Worm (Caenorhabditis elegans) whole organism, L4 larva: ENCODE results near the gene VC5.2.
A peak's percentile ranks its signal among the peaks of the same experiment; 100 is the strongest.

Experiments used
- D1046.2 ChIP-seq: fragments of 200-800 bp; sonication (Bioruptor generic); IDR thresholded peaks from 2 replicates; pipeline ENCODE4 v1.3.6; 2022; ENCODE audit warnings: missing genetic modification characterization, missing compliant biosample characterization
- F44E2.7 ChIP-seq: fragments of 200-800 bp; sonication (Bioruptor generic); IDR thresholded peaks from 2 replicates; pipeline ENCODE4 v2.1.2; 2022; ENCODE audit warnings: missing genetic modification characterization, missing compliant biosample characterization
- R02D3.7 ChIP-seq: fragments of 150-350 bp; sonication (generic microtip); optimal IDR thresholded peaks from 3 replicates; lab custom pipeline; 2014; ENCODE audit warnings: missing biosample characterization, missing genetic modification characterization
- T20F7.1 ChIP-seq: fragments of 200-800 bp; sonication (Bioruptor generic); optimal IDR thresholded peaks from 2 replicates; lab custom pipeline; 2018; ENCODE audit warnings: mild to moderate bottlenecking, missing genetic modification characterization, missing compliant biosample characterization
- T26A8.4 ChIP-seq: fragments of 200-800 bp; sonication (Bioruptor generic); IDR thresholded peaks from 2 replicates; pipeline ENCODE4 v1.3.6; 2022; ENCODE audit warnings: missing genetic modification characterization, missing compliant biosample characterization
- Y105C5A.15 ChIP-seq: fragments of 200-800 bp; sonication (Bioruptor generic); IDR thresholded peaks from 2 replicates; pipeline ENCODE4 v1.3.6; 2022; ENCODE audit warnings: missing genetic modification characterization, missing compliant biosample characterization
- Y75B8A.6 ChIP-seq: fragments of 200-800 bp; sonication (Bioruptor generic); IDR thresholded peaks from 2 replicates; pipeline ENCODE4 v1.3.6; 2022; ENCODE audit warnings: missing genetic modification reagents, missing genetic modification characterization, missing compliant biosample characterization
- ZK546.5 ChIP-seq, 2 experiments: sonication (generic microtip); optimal IDR thresholded peaks; 2 replicates each; lab custom pipeline; 2017; ENCODE audit warnings: missing biosample characterization in 2 of 2, missing genetic modification characterization in 2 of 2
- arid-1 ChIP-seq: fragments of 200-800 bp; sonication (Bioruptor generic); conservative IDR thresholded peaks from 2 replicates; pipeline ENCODE4 v1.3.6; 2022; ENCODE audit warnings: missing genetic modification reagents, missing genetic modification characterization, missing compliant biosample characterization
- ceh-20 ChIP-seq: fragments of 200-800 bp; sonication (Bioruptor generic); IDR thresholded peaks from 2 replicates; pipeline ENCODE4 v1.3.6; 2022; ENCODE audit warnings: missing genetic modification reagents, missing genetic modification characterization, missing compliant biosample characterization
- ceh-62 ChIP-seq: sonication (generic microtip); optimal IDR thresholded peaks from 2 replicates; lab custom pipeline; 2017; ENCODE audit warnings: missing biosample characterization, missing genetic modification characterization
- ces-1 ChIP-seq: fragments of 150-350 bp; sonication (generic microtip); optimal IDR thresholded peaks from 4 replicates; lab custom pipeline; 2014; ENCODE audit warnings: missing biosample characterization, missing genetic modification reagents, missing genetic modification characterization
- cey-2 ChIP-seq: sonication (generic microtip); optimal IDR thresholded peaks from 3 replicates; lab custom pipeline; 2017; ENCODE audit warnings: missing genetic modification characterization, mild to moderate bottlenecking, missing compliant biosample characterization, antibody characterized with exemption, borderline replicate concordance; ENCODE audit not compliant: insufficient read depth
- ctbp-1 ChIP-seq: fragments of 200-800 bp; sonication (Bioruptor generic); IDR thresholded peaks from 2 replicates; pipeline ENCODE4 v1.3.6; 2022; ENCODE audit warnings: missing genetic modification reagents, missing genetic modification characterization, missing compliant biosample characterization
- daf-19 ChIP-seq: fragments of 200-800 bp; sonication (Bioruptor generic); conservative IDR thresholded peaks from 2 replicates; pipeline ENCODE4 v1.3.6; 2022; ENCODE audit warnings: missing genetic modification characterization, missing compliant biosample characterization
- daf-8 ChIP-seq: fragments of 200-800 bp; sonication (Bioruptor generic); IDR thresholded peaks from 2 replicates; pipeline ENCODE4 v1.3.6; 2022; ENCODE audit warnings: missing genetic modification characterization, missing compliant biosample characterization
- dmd-6 ChIP-seq: fragments of 200-800 bp; sonication (Bioruptor generic); IDR thresholded peaks from 2 replicates; pipeline ENCODE4 v1.3.6; 2022; ENCODE audit warnings: missing genetic modification reagents, missing genetic modification characterization, missing compliant biosample characterization
- dmd-8 ChIP-seq: fragments of 200-800 bp; sonication (Bioruptor generic); IDR thresholded peaks from 2 replicates; pipeline ENCODE4 v1.3.6; 2022; ENCODE audit warnings: missing genetic modification characterization, missing compliant biosample characterization
- duxl-1 ChIP-seq: sonication (generic microtip); optimal IDR thresholded peaks from 2 replicates; lab custom pipeline; 2016; ENCODE audit warnings: mild to moderate bottlenecking, missing genetic modification characterization, moderate library complexity, missing compliant biosample characterization; ENCODE audit not compliant: poor library complexity
- dve-1 ChIP-seq: sonication (generic microtip); optimal IDR thresholded peaks from 2 replicates; lab custom pipeline; 2017; ENCODE audit warnings: antibody characterized with exemption, mild to moderate bottlenecking, missing genetic modification characterization, missing compliant biosample characterization; ENCODE audit not compliant: insufficient read depth
- egl-27 ChIP-seq: sonication (generic microtip); optimal IDR thresholded peaks from 3 replicates; lab custom pipeline; 2017; ENCODE audit warnings: missing biosample characterization, missing genetic modification reagents, missing genetic modification characterization
- fkh-10 ChIP-seq: fragments of 150-350 bp; optimal IDR thresholded peaks from 2 replicates; lab custom pipeline; 2014; ENCODE audit warnings: missing biosample characterization, missing genetic modification reagents, missing genetic modification characterization
- fos-1 ChIP-seq: fragments of 150-350 bp; optimal IDR thresholded peaks from 2 replicates; lab custom pipeline; 2014; ENCODE audit warnings: missing biosample characterization, missing genetic modification characterization
- hlh-11 ChIP-seq: fragments of 200-800 bp; sonication (Bioruptor generic); optimal IDR thresholded peaks from 2 replicates; lab custom pipeline; 2018; ENCODE audit warnings: mild to moderate bottlenecking, missing genetic modification characterization, missing compliant biosample characterization
- hmg-1.1 ChIP-seq: fragments of 200-800 bp; sonication (Bioruptor generic); IDR thresholded peaks from 2 replicates; pipeline ENCODE4 v1.3.6; 2022; ENCODE audit warnings: missing genetic modification reagents, missing genetic modification characterization, missing compliant biosample characterization
- lim-7 ChIP-seq: fragments of 200-800 bp; sonication (Bioruptor generic); IDR thresholded peaks from 2 replicates; pipeline ENCODE4 v1.3.6; 2022; ENCODE audit warnings: missing genetic modification characterization, missing compliant biosample characterization
- lin-15B ChIP-seq: fragments of 150-350 bp; sonication (generic microtip); optimal IDR thresholded peaks from 3 replicates; lab custom pipeline; 2014; ENCODE audit warnings: missing biosample characterization, missing genetic modification characterization
- lin-29 ChIP-seq: fragments of 200-800 bp; sonication (Bioruptor generic); IDR thresholded peaks from 2 replicates; pipeline ENCODE4 v1.3.6; 2022; ENCODE audit warnings: missing genetic modification reagents, missing genetic modification characterization, missing compliant biosample characterization
- madf-5 ChIP-seq, 2 experiments: fragments of 200-800 bp; sonication (Bioruptor generic); IDR thresholded peaks; 2 replicates each; pipeline ENCODE4 v1.3.6; 2022; ENCODE audit warnings: missing compliant biosample characterization in 2 of 2, missing genetic modification characterization in 2 of 2
- madf-9 ChIP-seq: fragments of 200-800 bp; sonication (Bioruptor generic); conservative IDR thresholded peaks from 2 replicates; pipeline ENCODE4 v1.3.6; 2022; ENCODE audit warnings: missing genetic modification reagents, missing genetic modification characterization, missing compliant biosample characterization
- mdl-1 ChIP-seq, 2 experiments: fragments of 150-350 bp in 1 of 2; sonication (generic microtip) in 1 of 2; optimal IDR thresholded peaks; 2 replicates each; lab custom pipeline; 2014 to 2017; ENCODE audit warnings: missing biosample characterization in 2 of 2, missing genetic modification characterization in 2 of 2
- mdt-29 ChIP-seq: fragments of 200-800 bp; sonication (Bioruptor generic); IDR thresholded peaks from 2 replicates; pipeline ENCODE4 v1.3.6; 2022; ENCODE audit warnings: missing genetic modification reagents, missing genetic modification characterization, missing compliant biosample characterization
- mep-1 ChIP-seq: fragments of 150-350 bp; sonication (generic microtip); optimal IDR thresholded peaks from 3 replicates; lab custom pipeline; 2014; ENCODE audit warnings: missing biosample characterization, missing genetic modification characterization
- nhr-102 ChIP-seq: sonication (generic microtip); optimal IDR thresholded peaks from 2 replicates; lab custom pipeline; 2016; ENCODE audit warnings: mild to moderate bottlenecking, missing genetic modification characterization, moderate library complexity, missing compliant biosample characterization
- nhr-111 ChIP-seq: fragments of 200-800 bp; sonication (Bioruptor generic); optimal IDR thresholded peaks from 2 replicates; lab custom pipeline; 2018; ENCODE audit warnings: mild to moderate bottlenecking, missing genetic modification characterization, missing compliant biosample characterization
- nhr-41 ChIP-seq: fragments of 200-800 bp; sonication (Bioruptor generic); IDR thresholded peaks from 2 replicates; pipeline ENCODE4 v1.3.6; 2022; ENCODE audit warnings: missing genetic modification reagents, missing genetic modification characterization, missing compliant biosample characterization
- nhr-76 ChIP-seq: fragments of 150-350 bp; optimal IDR thresholded peaks from 2 replicates; lab custom pipeline; 2014; ENCODE audit warnings: missing biosample characterization, missing genetic modification characterization
- nhr-77 ChIP-seq: fragments of 150-350 bp; optimal IDR thresholded peaks from 2 replicates; lab custom pipeline; 2014; ENCODE audit warnings: missing biosample characterization, missing genetic modification characterization
- pha-4 ChIP-seq, 2 experiments: fragments of 150-350 bp in 1 of 2; fragments of 200-800 bp in 1 of 2; sonication (Bioruptor generic) in 1 of 2; IDR thresholded peaks in 1 of 2; optimal IDR thresholded peaks in 1 of 2; 2 replicates each; pipeline versions ENCODE4 v1.3.6 to Lab custom; 2014 to 2022; ENCODE audit warnings: missing genetic modification characterization in 2 of 2, missing genetic modification reagents in 2 of 2, missing biosample characterization in 1 of 2, missing compliant biosample characterization in 1 of 2
- php-3 ChIP-seq: fragments of 200-800 bp; sonication (Bioruptor generic); IDR thresholded peaks from 2 replicates; pipeline ENCODE4 v1.3.6; 2022; ENCODE audit warnings: missing genetic modification reagents, missing genetic modification characterization, missing compliant biosample characterization
- pqm-1 ChIP-seq: sonication (generic microtip); optimal IDR thresholded peaks from 2 replicates; lab custom pipeline; 2017; ENCODE audit warnings: missing biosample characterization, missing genetic modification characterization
- set-16 ChIP-seq: fragments of 200-800 bp; sonication (Bioruptor generic); IDR thresholded peaks from 2 replicates; pipeline ENCODE4 v1.3.6; 2022; ENCODE audit warnings: missing genetic modification reagents, missing genetic modification characterization, missing compliant biosample characterization
- snpc-4 ChIP-seq: fragments of 150-350 bp; optimal IDR thresholded peaks from 2 replicates; lab custom pipeline; 2014; ENCODE audit warnings: missing biosample characterization, missing genetic modification characterization
- spr-3 ChIP-seq: fragments of 200-800 bp; sonication (Bioruptor generic); optimal IDR thresholded peaks from 2 replicates; lab custom pipeline; 2018; ENCODE audit warnings: mild to moderate bottlenecking, missing genetic modification characterization, missing compliant biosample characterization
- unc-130 ChIP-seq: sonication (generic microtip); optimal IDR thresholded peaks from 2 replicates; lab custom pipeline; 2016; ENCODE audit warnings: missing genetic modification reagents, missing genetic modification characterization, missing compliant biosample characterization
- unc-39 ChIP-seq: sonication (generic microtip); optimal IDR thresholded peaks from 2 replicates; lab custom pipeline; 2017; ENCODE audit warnings: missing biosample characterization, missing genetic modification characterization
- unc-62 ChIP-seq, 3 experiments: fragments of 150-350 bp in 1 of 3; sonication (generic microtip); optimal IDR thresholded peaks in 2 of 3; peaks in 1 of 3; 1 replicate in 1 of 3; 2 replicates in 2 of 3; lab custom pipeline; 2014 to 2017; ENCODE audit warnings: missing biosample characterization in 3 of 3, missing genetic modification characterization in 3 of 3, missing genetic modification reagents in 3 of 3, missing genotype in 1 of 3
- zfp-2 ChIP-seq: sonication (generic microtip); optimal IDR thresholded peaks from 2 replicates; lab custom pipeline; 2016; ENCODE audit warnings: mild to moderate bottlenecking, missing genetic modification characterization, missing compliant biosample characterization

Gene VC5.2

DNA sequence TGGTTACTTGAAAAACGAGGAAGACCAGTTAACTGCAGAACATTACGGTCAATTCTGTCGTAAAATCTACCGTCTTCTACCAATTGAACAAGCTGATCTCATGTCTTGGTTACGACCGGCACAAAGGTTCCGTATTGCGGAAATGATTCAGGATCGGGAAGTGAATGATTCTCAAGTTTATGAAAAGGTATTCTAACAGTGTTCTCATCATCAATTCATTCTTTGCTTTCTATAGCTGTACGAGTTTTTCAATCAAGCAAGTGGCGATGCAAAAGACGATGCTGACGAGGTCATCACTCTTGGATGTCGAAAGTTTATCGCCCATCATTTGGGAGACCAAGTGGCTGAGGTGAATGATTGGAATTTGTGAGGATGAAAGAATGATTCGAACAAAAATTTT, 1.6 kb downstream of the VC5.2 start:
- peak in 1 of 2 experiments; percentile 95 for TF ChIP-seq unc-62 (GFP tag; optimal IDR thresholded peaks at IDR 0.05 in 1 of 2; lab: Kevin White, UChicago)
- no peak for TF ChIP-seq unc-62 (tag; optimal IDR thresholded peaks at IDR 0.05; lab: Kevin White, UChicago)
- no peak for TF ChIP-seq spr-3 (GFP tag; lab: Kevin White, UChicago)

DNA sequence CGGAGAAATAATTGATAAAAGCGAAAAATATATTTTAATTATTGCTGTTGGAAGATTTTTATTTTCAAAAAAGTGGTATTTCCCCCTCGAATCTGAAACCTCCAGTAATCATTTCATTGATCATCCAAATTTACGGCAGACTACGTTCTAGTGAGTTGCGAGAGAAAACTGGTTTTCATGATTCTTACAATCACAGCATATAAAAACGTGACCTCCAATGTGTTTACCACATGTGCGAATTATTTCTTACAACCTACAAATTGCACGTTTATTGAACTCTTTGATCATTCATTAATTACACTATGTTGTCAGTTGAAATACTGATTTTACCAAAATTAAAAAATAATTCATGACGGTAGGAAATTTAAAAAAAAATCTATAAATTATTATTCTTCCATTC, 3.5 kb downstream of the VC5.2 start:
- TF ChIP-seq ceh-62 (tag; lab: Kevin White, UChicago), result no peak
- TF ChIP-seq nhr-41 (GFP tag; lab: Robert Waterston, UW), result no peak
- peak; percentile 18 for TF ChIP-seq hlh-11
- TF ChIP-seq nhr-102, result peak; percentile 58
- TF ChIP-seq snpc-4 (tag; lab: Kevin White, UChicago), result no peak
- no peak for TF ChIP-seq ceh-20
- TF ChIP-seq unc-39, result no peak
- no peak for TF ChIP-seq egl-27 (tag; lab: Kevin White, UChicago)
- TF ChIP-seq dmd-6 (GFP tag; lab: Robert Waterston, UW), result peak; percentile 81
- TF ChIP-seq madf-5 (GFP tag; IDR thresholded peaks at IDR 0.05; lab: Robert Waterston, UW), result no peak
- TF ChIP-seq nhr-77, result peak; percentile 61
- TF ChIP-seq nhr-76 (tag; lab: Kevin White, UChicago), result no peak
- no peak for TF ChIP-seq fkh-10 (GFP tag; lab: Kevin White, UChicago)
- TF ChIP-seq daf-8 (GFP tag; lab: Robert Waterston, UW), result no peak
- TF ChIP-seq duxl-1, result no peak
- peak; percentile 43 for TF ChIP-seq dve-1 (tag; lab: Kevin White, UChicago)
- TF ChIP-seq dmd-8 (GFP tag; lab: Robert Waterston, UW), result no peak
- no peak for TF ChIP-seq zfp-2 (tag; lab: Kevin White, UChicago)
- TF ChIP-seq D1046.2 (GFP tag; lab: Robert Waterston, UW), result no peak
- no peak for TF ChIP-seq mdt-29 (GFP tag; lab: Robert Waterston, UW)
- no peak for TF ChIP-seq lim-7
- TF ChIP-seq mep-1 (tag; lab: Kevin White, UChicago), result peak; percentile 40
- peak in 1 of 2 experiments; percentile 80 for TF ChIP-seq mdl-1 (tag; optimal IDR thresholded peaks at IDR 0.05; lab: Kevin White, UChicago)
- no peak for TF ChIP-seq Y105C5A.15 (GFP tag; lab: Robert Waterston, UW)
- no peak for TF ChIP-seq hmg-1.1 (GFP tag; lab: Robert Waterston, UW)
- no peak for TF ChIP-seq cey-2
- TF ChIP-seq R02D3.7 (tag; lab: Kevin White, UChicago), result no peak
- TF ChIP-seq Y75B8A.6 (GFP tag; lab: Robert Waterston, UW), result no peak
- TF ChIP-seq fos-1 (tag; lab: Kevin White, UChicago), result no peak
- no peak for TF ChIP-seq pqm-1 (tag; lab: Kevin White, UChicago)
- TF ChIP-seq T20F7.1 (GFP tag; lab: Kevin White, UChicago), result no peak
- peak in 1 of 2 experiments; percentile 84 for TF ChIP-seq unc-62 (GFP tag; optimal IDR thresholded peaks at IDR 0.05 in 1 of 2; lab: Kevin White, UChicago)
- TF ChIP-seq unc-62 (tag; optimal IDR thresholded peaks at IDR 0.05; lab: Kevin White, UChicago), result no peak
- no peak for TF ChIP-seq ctbp-1
- TF ChIP-seq nhr-111 (GFP tag; lab: Kevin White, UChicago), result no peak
- TF ChIP-seq arid-1 (GFP tag; lab: Robert Waterston, UW), result no peak
- no peak for TF ChIP-seq pha-4 (GFP tag; IDR thresholded peaks at IDR 0.05; lab: Robert Waterston, UW)
- TF ChIP-seq pha-4 (tag; optimal IDR thresholded peaks at IDR 0.05; lab: Kevin White, UChicago), result no peak
- TF ChIP-seq unc-130 (GFP tag; lab: Kevin White, UChicago), result no peak
- no peak for TF ChIP-seq spr-3 (GFP tag; lab: Kevin White, UChicago)
- no peak for TF ChIP-seq F44E2.7 (GFP tag; lab: Robert Waterston, UW)
- no peak for TF ChIP-seq T26A8.4 (GFP tag; lab: Robert Waterston, UW)
- no peak for TF ChIP-seq madf-9 (GFP tag; lab: Robert Waterston, UW)
- TF ChIP-seq lin-15B (tag; lab: Kevin White, UChicago), result no peak
- no peak for TF ChIP-seq ces-1
- TF ChIP-seq daf-19 (GFP tag; lab: Robert Waterston, UW), result no peak
- no peak for TF ChIP-seq set-16 (GFP tag; lab: Robert Waterston, UW)
- no peak for TF ChIP-seq php-3
- TF ChIP-seq ZK546.5 (tag; optimal IDR thresholded peaks at IDR 0.05; lab: Kevin White, UChicago), result no peak
- no peak for TF ChIP-seq lin-29 (GFP tag; lab: Robert Waterston, UW)
